Worm (Caenorhabditis elegans): Measurements from ENCODE around the gene C31E10.11.

- no peak for TF ChIP-seq fkh-10 (GFP tag; optimal IDR thresholded peaks at IDR 0.05)
- no peak for TF ChIP-seq aly-2 (tag; optimal IDR thresholded peaks at IDR 0.05)
- no peak for TF ChIP-seq pha-4 (tag; optimal IDR thresholded peaks at IDR 0.05)
- no peak for TF ChIP-seq nhr-76 (tag; optimal IDR thresholded peaks at IDR 0.05)
Measured at ce11 chrX:14003538-14003937, 13.0 kb upstream of the C31E10.11 start.
